Fruit fly (Drosophila melanogaster) whole organism, embryonic: Measurements from ENCODE around the gene Tpr2.
A peak's percentile ranks its signal among the peaks of the same experiment; 100 is the strongest.

Experiments used
- Aef1 ChIP-seq: fragments of 200-800 bp; sonication (Bioruptor generic); IDR thresholded peaks from 3 replicates; pipeline ENCODE4 v1.3.6; 2022; ENCODE audit warnings: missing biosample characterization, missing genetic modification characterization
- Bteb2 ChIP-seq: fragments of 200-800 bp; sonication (Bioruptor generic); optimal IDR thresholded peaks from 2 replicates; lab custom pipeline; 2016; ENCODE audit warnings: missing biosample characterization, missing genetic modification characterization
- CG10366 ChIP-seq: fragments of 200-800 bp; sonication (Bioruptor generic); IDR thresholded peaks from 2 replicates; pipeline ENCODE4 v1.3.6; 2022; ENCODE audit warnings: missing biosample characterization, missing genetic modification characterization
- CG10654 ChIP-seq: fragments of 200-800 bp; sonication (Bioruptor generic); optimal IDR thresholded peaks from 2 replicates; lab custom pipeline; 2016; ENCODE audit warnings: missing biosample characterization, missing genetic modification characterization
- CG11696 ChIP-seq: fragments of 200-800 bp; sonication (Bioruptor generic); IDR thresholded peaks from 2 replicates; pipeline ENCODE4 v1.3.6; 2022; ENCODE audit warnings: missing biosample characterization, missing genetic modification characterization
- CG12155 ChIP-seq: fragments of 200-800 bp; sonication (Bioruptor generic); optimal IDR thresholded peaks from 3 replicates; lab custom pipeline; 2016; ENCODE audit warnings: missing biosample characterization, missing genetic modification characterization
- CG13287 ChIP-seq: fragments of 200-800 bp; sonication (Bioruptor generic); IDR thresholded peaks from 2 replicates; pipeline ENCODE4 v1.3.6; 2022; ENCODE audit warnings: missing biosample characterization, missing genetic modification characterization; ENCODE audit not compliant: partially characterized antibody
- CG14441 ChIP-seq: fragments of 200-800 bp; sonication (Bioruptor generic); IDR thresholded peaks from 2 replicates; pipeline ENCODE4 v1.3.6; 2022; ENCODE audit warnings: missing biosample characterization, missing genetic modification characterization
- CG18011 ChIP-seq: fragments of 200-800 bp; sonication (Bioruptor generic); optimal IDR thresholded peaks from 2 replicates; lab custom pipeline; 2017; ENCODE audit warnings: missing biosample characterization, missing genetic modification characterization, mild to moderate bottlenecking, moderate library complexity, missing genotype
- CG18262 ChIP-seq: fragments of 200-800 bp; optimal IDR thresholded peaks from 3 replicates; lab custom pipeline; 2019; ENCODE audit warnings: missing biosample characterization, mild to moderate bottlenecking, missing genetic modification characterization, moderate library complexity
- CG2889 ChIP-seq: fragments of 200-800 bp; sonication (Bioruptor generic); IDR thresholded peaks from 3 replicates; pipeline ENCODE4 v1.3.6; 2022; ENCODE audit warnings: missing biosample characterization, missing genetic modification characterization
- CG30403 ChIP-seq: fragments of 200-800 bp; sonication (Bioruptor generic); optimal IDR thresholded peaks from 3 replicates; lab custom pipeline; 2016; ENCODE audit warnings: missing biosample characterization, missing genetic modification characterization
- CG3726 ChIP-seq: fragments of 200-800 bp; sonication (Bioruptor generic); IDR thresholded peaks from 3 replicates; pipeline ENCODE4, ENCODE4 v1.3.6; 2022; ENCODE audit warnings: missing biosample characterization, missing genetic modification characterization
- CG4360 ChIP-seq: fragments of 200-800 bp; sonication (Bioruptor generic); IDR thresholded peaks from 2 replicates; pipeline ENCODE4 v1.3.6; 2022; ENCODE audit warnings: missing biosample characterization, missing genetic modification characterization
- CG7839 ChIP-seq: fragments of 200-800 bp; sonication (Bioruptor generic); optimal IDR thresholded peaks from 3 replicates; lab custom pipeline; 2018; ENCODE audit warnings: missing biosample characterization, mild to moderate bottlenecking, missing genetic modification characterization, moderate library complexity
- Chrac-16 ChIP-seq: fragments of 200-800 bp; sonication (Bioruptor generic); optimal IDR thresholded peaks from 3 replicates; lab custom pipeline; 2016; ENCODE audit warnings: missing biosample characterization, missing genetic modification characterization
- D19A ChIP-seq: fragments of 200-800 bp; optimal IDR thresholded peaks from 3 replicates; lab custom pipeline; 2019; ENCODE audit warnings: missing biosample characterization, mild to moderate bottlenecking, missing genetic modification characterization, moderate library complexity
- Doc2 ChIP-seq: fragments of 200-800 bp; sonication (Bioruptor generic); IDR thresholded peaks from 2 replicates; pipeline ENCODE4 v1.3.6; 2022; ENCODE audit warnings: missing biosample characterization, missing genetic modification characterization
- Dref ChIP-seq: fragments of 200-800 bp; sonication (Bioruptor generic); IDR thresholded peaks from 2 replicates; pipeline ENCODE4 v1.3.6; 2022; ENCODE audit warnings: missing biosample characterization, missing genetic modification characterization
- Ets65A ChIP-seq: fragments of 200-800 bp; sonication (Bioruptor generic); peaks from one replicate; lab custom pipeline; 2016; ENCODE audit warnings: missing biosample characterization, missing genetic modification characterization
- H15 ChIP-seq: fragments of 200-800 bp; sonication (Bioruptor generic); IDR thresholded peaks from 3 replicates; pipeline ENCODE4 v1.3.6; 2022; ENCODE audit warnings: missing biosample characterization, missing genetic modification characterization
- Hmr ChIP-seq: fragments of 200-800 bp; sonication (Bioruptor generic); optimal IDR thresholded peaks from 3 replicates; lab custom pipeline; 2017; ENCODE audit warnings: mild to moderate bottlenecking, missing biosample characterization, missing genetic modification reagents, missing genetic modification characterization
- MTF-1 ChIP-seq: fragments of 200-800 bp; sonication (Bioruptor generic); optimal IDR thresholded peaks from 2 replicates; lab custom pipeline; 2018; ENCODE audit warnings: missing biosample characterization, mild to moderate bottlenecking, missing genetic modification characterization, borderline replicate concordance
- Mes4 ChIP-seq: fragments of 200-800 bp; sonication (Bioruptor generic); optimal IDR thresholded peaks from 2 replicates; lab custom pipeline; 2016; ENCODE audit warnings: missing biosample characterization, missing genetic modification characterization
- NfI ChIP-seq: fragments of 200-800 bp; sonication (Bioruptor generic); optimal IDR thresholded peaks from 3 replicates; lab custom pipeline; 2018; ENCODE audit warnings: missing biosample characterization, mild to moderate bottlenecking, missing genetic modification characterization, moderate library complexity
- Oli ChIP-seq: fragments of 200-800 bp; sonication (Bioruptor generic); optimal IDR thresholded peaks from 2 replicates; lab custom pipeline; 2018; ENCODE audit warnings: missing biosample characterization, mild to moderate bottlenecking, missing genetic modification characterization, moderate library complexity
- Pdp1 ChIP-seq, 2 experiments: fragments of 200-800 bp; sonication (Bioruptor generic); optimal IDR thresholded peaks; 3 replicates each; lab custom pipeline; 2016; ENCODE audit warnings: missing biosample characterization in 2 of 2, missing genetic modification characterization in 2 of 2, mild to moderate bottlenecking in 1 of 2, moderate library complexity in 1 of 2
- Vsx1 ChIP-seq: fragments of 200-800 bp; sonication (Bioruptor generic); optimal IDR thresholded peaks from 2 replicates; lab custom pipeline; 2017; ENCODE audit warnings: missing biosample characterization, mild to moderate bottlenecking, missing genetic modification characterization, missing genetic modification reagents
- YL-1 ChIP-seq: fragments of 200-800 bp; sonication (Bioruptor generic); optimal IDR thresholded peaks from 3 replicates; lab custom pipeline; 2017; ENCODE audit warnings: missing biosample characterization, mild to moderate bottlenecking, missing genetic modification characterization
- abd-A ChIP-seq: fragments of 200-800 bp; sonication (Bioruptor generic); optimal IDR thresholded peaks from 3 replicates; lab custom pipeline; 2019; ENCODE audit warnings: missing biosample characterization, mild to moderate bottlenecking, missing genetic modification characterization, moderate library complexity
- ap ChIP-seq: fragments of 200-800 bp; sonication (Bioruptor generic); IDR thresholded peaks from 2 replicates; pipeline ENCODE4 v1.3.6; 2022; ENCODE audit warnings: missing biosample characterization, missing genetic modification characterization
- bbx ChIP-seq: fragments of 200-800 bp; sonication (Bioruptor generic); IDR thresholded peaks from 2 replicates; pipeline ENCODE4 v1.3.6; 2022; ENCODE audit warnings: missing biosample characterization, missing genetic modification characterization; ENCODE audit not compliant: partially characterized antibody
- bcd ChIP-seq: fragments of 200-800 bp; sonication (Bioruptor generic); optimal IDR thresholded peaks from 2 replicates; lab custom pipeline; 2017; ENCODE audit warnings: missing biosample characterization, mild to moderate bottlenecking, missing genetic modification characterization
- fd3F ChIP-seq: fragments of 200-800 bp; sonication (Bioruptor generic); optimal IDR thresholded peaks from 2 replicates; lab custom pipeline; 2018; ENCODE audit warnings: missing biosample characterization, mild to moderate bottlenecking, missing genetic modification characterization, moderate library complexity
- fd96Cb ChIP-seq: fragments of 200-800 bp; sonication (Bioruptor generic); optimal IDR thresholded peaks from 2 replicates; lab custom pipeline; 2018; ENCODE audit warnings: missing biosample characterization, mild to moderate bottlenecking, missing genetic modification characterization, moderate library complexity
- ftz-f1 ChIP-seq: fragments of 200-800 bp; sonication (Bioruptor generic); optimal IDR thresholded peaks from 2 replicates; lab custom pipeline; 2016; ENCODE audit warnings: missing biosample characterization, missing genetic modification characterization
- gcm2 ChIP-seq: fragments of 200-800 bp; sonication (Bioruptor generic); optimal IDR thresholded peaks from 2 replicates; lab custom pipeline; 2016; ENCODE audit warnings: missing biosample characterization, missing genetic modification characterization
- gt ChIP-seq: fragments of 200-800 bp; sonication (Bioruptor generic); IDR thresholded peaks from 2 replicates; pipeline ENCODE4 v1.3.6; 2022; ENCODE audit warnings: missing biosample characterization, missing genetic modification characterization
- ind ChIP-seq: fragments of 200-800 bp; sonication (Bioruptor generic); optimal IDR thresholded peaks from 3 replicates; lab custom pipeline; 2016; ENCODE audit warnings: missing biosample characterization, missing genetic modification characterization
- kay ChIP-seq: fragments of 200-800 bp; sonication (Bioruptor generic); optimal IDR thresholded peaks from 2 replicates; lab custom pipeline; 2016; ENCODE audit warnings: missing biosample characterization, missing genetic modification characterization
- ken ChIP-seq: fragments of 200-800 bp; sonication (Bioruptor generic); IDR thresholded peaks from 3 replicates; pipeline ENCODE4 v1.3.6; 2022; ENCODE audit warnings: missing biosample characterization, missing genetic modification characterization
- knrl ChIP-seq: fragments of 200-800 bp; sonication (Bioruptor generic); IDR thresholded peaks from 3 replicates; pipeline ENCODE4 v1.3.6; 2022; ENCODE audit warnings: missing biosample characterization, missing genetic modification characterization; ENCODE audit not compliant: partially characterized antibody
- onecut ChIP-seq: fragments of 200-800 bp; sonication (Bioruptor generic); IDR thresholded peaks from 2 replicates; pipeline ENCODE4 v1.3.6; 2022; ENCODE audit warnings: missing biosample characterization, missing genetic modification characterization
- psq ChIP-seq: fragments of 200-800 bp; sonication (Bioruptor generic); optimal IDR thresholded peaks from 2 replicates; lab custom pipeline; 2017; ENCODE audit warnings: missing biosample characterization, missing genetic modification characterization
- sim ChIP-seq: fragments of 200-800 bp; sonication (Bioruptor generic); IDR thresholded peaks from 2 replicates; pipeline ENCODE4 v1.3.6; 2022; ENCODE audit warnings: missing biosample characterization, missing genetic modification characterization
- sna ChIP-seq: fragments of 200-800 bp; sonication (Bioruptor generic); IDR thresholded peaks from 2 replicates; pipeline ENCODE4 v1.3.6; 2022; ENCODE audit warnings: missing biosample characterization, missing genetic modification characterization; ENCODE audit not compliant: partially characterized antibody
- sob ChIP-seq: fragments of 200-800 bp; sonication (Bioruptor generic); IDR thresholded peaks from 2 replicates; pipeline ENCODE4 v1.3.6; 2022; ENCODE audit warnings: missing biosample characterization, missing genetic modification characterization
- tio ChIP-seq: fragments of 200-800 bp; sonication (Bioruptor generic); optimal IDR thresholded peaks from 2 replicates; lab custom pipeline; 2017; ENCODE audit warnings: missing biosample characterization, missing genetic modification characterization, inconsistent platforms
- tx ChIP-seq: fragments of 200-800 bp; sonication (Bioruptor generic); optimal IDR thresholded peaks from 2 replicates; lab custom pipeline; 2016; ENCODE audit warnings: missing biosample characterization, missing genetic modification characterization
- wor ChIP-seq: fragments of 200-800 bp; sonication (Bioruptor generic); IDR thresholded peaks from 2 replicates; pipeline ENCODE4 v1.3.6; 2022; ENCODE audit warnings: missing biosample characterization, missing genetic modification characterization
- zfh1 ChIP-seq: fragments of 200-800 bp; sonication (Bioruptor generic); IDR thresholded peaks from 3 replicates; pipeline ENCODE4 v1.3.6; 2022; ENCODE audit warnings: missing biosample characterization, missing genetic modification characterization

Gene Tpr2

dm6 chr2L:16548418-16549108 is 57.2 kb downstream of the Tpr2 start (continued):
- no peak for TF ChIP-seq wor (GFP tag; lab: Robert Waterston, UW)
- TF ChIP-seq Pdp1 (GFP tag; optimal IDR thresholded peaks at IDR 0.05; lab: Kevin White, UChicago): no peak
- no peak for TF ChIP-seq tx (GFP tag; lab: Kevin White, UChicago)
- TF ChIP-seq Hmr (GFP tag; lab: Kevin White, UChicago): peak; percentile 33
- TF ChIP-seq CG11696 (GFP tag; lab: Robert Waterston, UW): no peak
- TF ChIP-seq Oli: peak; percentile 5
- no peak for TF ChIP-seq gcm2 (GFP tag; lab: Kevin White, UChicago)
- TF ChIP-seq CG10366 (GFP tag; lab: Robert Waterston, UW): no peak
- TF ChIP-seq Doc2: 0 out of 2 replicates have a peak, but pooled peaks have one; percentile 19
- no peak for TF ChIP-seq CG10654 (GFP tag; lab: Kevin White, UChicago)
- TF ChIP-seq sna (GFP tag; lab: Robert Waterston, UW): no peak
- TF ChIP-seq Chrac-16 (GFP tag; lab: Kevin White, UChicago): no peak
- no peak for TF ChIP-seq MTF-1 (GFP tag; lab: Kevin White, UChicago)
- TF ChIP-seq zfh1: no peak
- no peak for TF ChIP-seq CG14441 (GFP tag; lab: Robert Waterston, UW)
- peak; percentile 53 for TF ChIP-seq CG18262 (tag; lab: Kevin White, UChicago)
- no peak for TF ChIP-seq bcd (GFP tag; lab: Kevin White, UChicago)
- no peak for TF ChIP-seq ftz-f1 (GFP tag; lab: Kevin White, UChicago)
- TF ChIP-seq H15 (GFP tag; lab: Robert Waterston, UW): no peak
- no peak for TF ChIP-seq YL-1
- no peak for TF ChIP-seq Vsx1 (GFP tag; lab: Kevin White, UChicago)
- TF ChIP-seq Ets65A (GFP tag; lab: Kevin White, UChicago): peak; percentile 79
- TF ChIP-seq CG7839: no peak
- TF ChIP-seq NfI (GFP tag; lab: Kevin White, UChicago): no peak
- TF ChIP-seq CG2889: no peak
- 0 out of 3 replicates have a peak, but pooled peaks have one; percentile 19 for TF ChIP-seq CG3726
- no peak for TF ChIP-seq tio (GFP tag; lab: Kevin White, UChicago)
- no peak for TF ChIP-seq gt (GFP tag; lab: Robert Waterston, UW)
- TF ChIP-seq CG18011 (GFP tag; lab: Kevin White, UChicago): no peak
- no peak for TF ChIP-seq Aef1 (GFP tag; lab: Robert Waterston, UW)
- no peak for TF ChIP-seq ap (GFP tag; lab: Robert Waterston, UW)
- TF ChIP-seq Dref (GFP tag; lab: Robert Waterston, UW): no peak
- no peak for TF ChIP-seq abd-A
- peak; percentile 9 for TF ChIP-seq D19A (tag; lab: Kevin White, UChicago)
- TF ChIP-seq fd96Cb: peak; percentile 34
- no peak for TF ChIP-seq sim
- no peak for TF ChIP-seq Bteb2 (GFP tag; lab: Kevin White, UChicago)
- no peak for TF ChIP-seq ind (GFP tag; lab: Kevin White, UChicago)
- no peak for TF ChIP-seq ken (GFP tag; lab: Robert Waterston, UW)
- no peak for TF ChIP-seq CG4360 (GFP tag; lab: Robert Waterston, UW)
- TF ChIP-seq kay (GFP tag; lab: Kevin White, UChicago): no peak
- TF ChIP-seq onecut (GFP tag; lab: Robert Waterston, UW): no peak
- peak; percentile 24 for TF ChIP-seq CG30403
- TF ChIP-seq psq (GFP tag; lab: Kevin White, UChicago): no peak
- TF ChIP-seq Mes4 (GFP tag; lab: Kevin White, UChicago): no peak
- no peak for TF ChIP-seq sob (GFP tag; lab: Robert Waterston, UW)
- no peak for TF ChIP-seq CG12155
- TF ChIP-seq fd3F (GFP tag; lab: Kevin White, UChicago): peak; percentile 6
- no peak for TF ChIP-seq CG13287 (GFP tag; lab: Robert Waterston, UW)
- no peak for TF ChIP-seq knrl (GFP tag; lab: Robert Waterston, UW)
- no peak for TF ChIP-seq bbx (GFP tag; lab: Robert Waterston, UW)
